Worm (Caenorhabditis elegans) whole organism, late embryonic: Measurements from ENCODE around the gene F53B3.5.
A peak's percentile ranks its signal among the peaks of the same experiment; 100 is the strongest.

Source experiments
- F13H6.1 ChIP-seq: sonication (generic microtip); optimal IDR thresholded peaks from 2 replicates; lab custom pipeline; 2016; ENCODE audit warnings: missing genetic modification characterization, missing compliant biosample characterization
- T23F11.4 ChIP-seq: fragments of 200-800 bp; sonication (Bioruptor generic); optimal IDR thresholded peaks from 2 replicates; lab custom pipeline; 2018; ENCODE audit warnings: mild to moderate bottlenecking, missing genetic modification characterization, missing compliant biosample characterization
- ahr-1 ChIP-seq: sonication (generic microtip); optimal IDR thresholded peaks from 2 replicates; lab custom pipeline; 2016; ENCODE audit warnings: missing genetic modification characterization, missing compliant biosample characterization
- ama-1 ChIP-seq: fragments of 150-350 bp; optimal IDR thresholded peaks from 2 replicates; lab custom pipeline; 2014
- ceh-19 ChIP-seq: fragments of 200-800 bp; sonication (Bioruptor generic); optimal IDR thresholded peaks from 2 replicates; lab custom pipeline; 2018; ENCODE audit warnings: mild to moderate bottlenecking, missing genetic modification characterization, missing compliant biosample characterization
- ceh-22 ChIP-seq: sonication (generic microtip); optimal IDR thresholded peaks from 2 replicates; lab custom pipeline; 2017; ENCODE audit warnings: missing biosample characterization, missing genetic modification characterization
- ceh-24 ChIP-seq: sonication (generic microtip); optimal IDR thresholded peaks from 2 replicates; lab custom pipeline; 2016; ENCODE audit warnings: mild to moderate bottlenecking, missing genetic modification characterization, missing compliant biosample characterization
- ceh-30 ChIP-seq: fragments of 150-350 bp; optimal IDR thresholded peaks from 2 replicates; lab custom pipeline; 2014; ENCODE audit warnings: missing biosample characterization, missing genetic modification characterization
- ceh-31 ChIP-seq: sonication (generic microtip); optimal IDR thresholded peaks from 2 replicates; lab custom pipeline; 2016; ENCODE audit warnings: missing genetic modification characterization, missing compliant biosample characterization
- ceh-34 ChIP-seq: sonication (generic microtip); optimal IDR thresholded peaks from 2 replicates; lab custom pipeline; 2016; ENCODE audit warnings: mild to moderate bottlenecking, missing genetic modification characterization, missing compliant biosample characterization
- ceh-45 ChIP-seq: fragments of 200-800 bp; sonication (Bioruptor generic); IDR thresholded peaks from 2 replicates; pipeline ENCODE4 v1.3.6; 2022; ENCODE audit warnings: missing genetic modification reagents, missing genetic modification characterization, missing compliant biosample characterization
- ceh-48 ChIP-seq: sonication (generic microtip); optimal IDR thresholded peaks from 2 replicates; lab custom pipeline; 2016; ENCODE audit warnings: missing genetic modification characterization, inconsistent platforms, missing compliant biosample characterization
- ceh-6 ChIP-seq: fragments of 200-800 bp; sonication (Bioruptor generic); optimal IDR thresholded peaks from 2 replicates; lab custom pipeline; 2018; ENCODE audit warnings: mild to moderate bottlenecking, missing genetic modification characterization, missing compliant biosample characterization
- dmd-4 ChIP-seq: sonication (generic microtip); optimal IDR thresholded peaks from 2 replicates; lab custom pipeline; 2016; ENCODE audit warnings: borderline replicate concordance, missing genetic modification characterization, missing compliant biosample characterization
- dve-1 ChIP-seq: sonication (generic microtip); optimal IDR thresholded peaks from 2 replicates; lab custom pipeline; 2017; ENCODE audit warnings: antibody characterized with exemption, mild to moderate bottlenecking, missing genetic modification characterization, missing compliant biosample characterization
- eyg-1 ChIP-seq: sonication (generic microtip); optimal IDR thresholded peaks from 2 replicates; lab custom pipeline; 2016; ENCODE audit warnings: missing genotype, missing genetic modification characterization, missing compliant biosample characterization
- fax-1 ChIP-seq: sonication (generic microtip); optimal IDR thresholded peaks from 2 replicates; lab custom pipeline; 2016; ENCODE audit warnings: missing genotype, missing genetic modification characterization, missing compliant biosample characterization
- hlh-15 ChIP-seq: sonication (generic microtip); optimal IDR thresholded peaks from 2 replicates; lab custom pipeline; 2016; ENCODE audit warnings: missing genetic modification characterization, missing compliant biosample characterization
- hlh-30 ChIP-seq: sonication (generic microtip); optimal IDR thresholded peaks from 2 replicates; lab custom pipeline; 2017; ENCODE audit warnings: antibody characterized with exemption, missing genetic modification characterization, missing compliant biosample characterization; ENCODE audit not compliant: insufficient read depth
- hlh-6 ChIP-seq: sonication (generic microtip); optimal IDR thresholded peaks from 2 replicates; lab custom pipeline; 2016; ENCODE audit warnings: missing genotype, missing genetic modification characterization, missing compliant biosample characterization
- hlh-8 ChIP-seq: sonication (generic microtip); optimal IDR thresholded peaks from 2 replicates; lab custom pipeline; 2016; ENCODE audit warnings: missing genotype, missing genetic modification characterization, missing compliant biosample characterization
- madf-2 ChIP-seq: sonication (generic microtip); optimal IDR thresholded peaks from 2 replicates; lab custom pipeline; 2017; ENCODE audit warnings: missing genetic modification characterization, missing compliant biosample characterization
- mec-3 ChIP-seq: sonication (generic microtip); optimal IDR thresholded peaks from 2 replicates; lab custom pipeline; 2016; ENCODE audit warnings: borderline replicate concordance, missing genetic modification characterization, missing compliant biosample characterization
- nfya-1 ChIP-seq: sonication (generic microtip); optimal IDR thresholded peaks from 2 replicates; lab custom pipeline; 2017; ENCODE audit warnings: missing genetic modification characterization, mild to moderate bottlenecking, missing compliant biosample characterization, antibody characterized with exemption, moderate library complexity
- npax-4 ChIP-seq: sonication (generic microtip); optimal IDR thresholded peaks from 2 replicates; lab custom pipeline; 2016; ENCODE audit warnings: missing genetic modification characterization, missing compliant biosample characterization
- pag-3 ChIP-seq: sonication (generic microtip); optimal IDR thresholded peaks from 2 replicates; lab custom pipeline; 2016; ENCODE audit warnings: missing compliant biosample characterization, missing genetic modification characterization, borderline replicate concordance
- pat-9 ChIP-seq: fragments of 200-800 bp; sonication (Bioruptor generic); optimal IDR thresholded peaks from 2 replicates; lab custom pipeline; 2018; ENCODE audit warnings: mild to moderate bottlenecking, missing genetic modification characterization, moderate library complexity, missing compliant biosample characterization
- pha-4 ChIP-seq: fragments of 150-350 bp; optimal IDR thresholded peaks from 2 replicates; lab custom pipeline; 2018; ENCODE audit warnings: missing biosample characterization, missing genetic modification reagents, missing genetic modification characterization
- pqm-1 ChIP-seq: sonication (generic microtip); optimal IDR thresholded peaks from 2 replicates; lab custom pipeline; 2016; ENCODE audit warnings: missing genetic modification characterization, missing compliant biosample characterization
- pros-1 ChIP-seq: fragments of 150-350 bp; optimal IDR thresholded peaks from 2 replicates; lab custom pipeline; 2014; ENCODE audit warnings: missing biosample characterization, missing genetic modification reagents, missing genetic modification characterization
- ref-2 ChIP-seq: sonication (generic microtip); optimal IDR thresholded peaks from 2 replicates; lab custom pipeline; 2016; ENCODE audit warnings: missing genetic modification characterization, missing compliant biosample characterization
- rnt-1 ChIP-seq: sonication (generic microtip); optimal IDR thresholded peaks from 2 replicates; lab custom pipeline; 2016; ENCODE audit warnings: missing genetic modification characterization, missing compliant biosample characterization
- sox-4 ChIP-seq: sonication (generic microtip); optimal IDR thresholded peaks from 2 replicates; lab custom pipeline; 2017; ENCODE audit warnings: mild to moderate bottlenecking, missing genetic modification characterization, inconsistent platforms, missing compliant biosample characterization
- syd-9 ChIP-seq: sonication (generic microtip); optimal IDR thresholded peaks from 2 replicates; lab custom pipeline; 2016; ENCODE audit warnings: mild to moderate bottlenecking, missing genetic modification characterization, moderate library complexity, missing compliant biosample characterization
- tbx-2 ChIP-seq: sonication (generic microtip); optimal IDR thresholded peaks from 2 replicates; lab custom pipeline; 2016; ENCODE audit warnings: missing genetic modification characterization, missing compliant biosample characterization
- unc-3 ChIP-seq, 2 experiments: fragments of 200-800 bp in 1 of 2; sonication (Bioruptor generic) in 1 of 2; sonication (generic microtip) in 1 of 2; conservative IDR thresholded peaks in 1 of 2; optimal IDR thresholded peaks in 1 of 2; 2 replicates each; pipeline versions ENCODE4 v1.3.6 to Lab custom; 2016 to 2022; ENCODE audit warnings: missing compliant biosample characterization in 2 of 2, missing genetic modification characterization in 2 of 2, missing genetic modification reagents in 1 of 2
- unc-42 ChIP-seq: sonication (generic microtip); optimal IDR thresholded peaks from 2 replicates; lab custom pipeline; 2016; ENCODE audit warnings: missing genotype, missing genetic modification characterization, missing compliant biosample characterization
- unc-55 ChIP-seq: sonication (generic microtip); optimal IDR thresholded peaks from 2 replicates; lab custom pipeline; 2017; ENCODE audit warnings: missing biosample characterization, missing genetic modification reagents, missing genetic modification characterization
- unc-86 ChIP-seq: sonication (generic microtip); optimal IDR thresholded peaks from 2 replicates; lab custom pipeline; 2016; ENCODE audit warnings: missing genetic modification characterization, missing compliant biosample characterization
- zip-5 ChIP-seq: sonication (generic microtip); optimal IDR thresholded peaks from 2 replicates; lab custom pipeline; 2016; ENCODE audit warnings: missing genetic modification characterization, missing compliant biosample characterization
- ztf-16 ChIP-seq: sonication (generic microtip); optimal IDR thresholded peaks from 2 replicates; lab custom pipeline; 2017; ENCODE audit warnings: missing genetic modification characterization, missing compliant biosample characterization

F53B3.5 gene

DNA sequence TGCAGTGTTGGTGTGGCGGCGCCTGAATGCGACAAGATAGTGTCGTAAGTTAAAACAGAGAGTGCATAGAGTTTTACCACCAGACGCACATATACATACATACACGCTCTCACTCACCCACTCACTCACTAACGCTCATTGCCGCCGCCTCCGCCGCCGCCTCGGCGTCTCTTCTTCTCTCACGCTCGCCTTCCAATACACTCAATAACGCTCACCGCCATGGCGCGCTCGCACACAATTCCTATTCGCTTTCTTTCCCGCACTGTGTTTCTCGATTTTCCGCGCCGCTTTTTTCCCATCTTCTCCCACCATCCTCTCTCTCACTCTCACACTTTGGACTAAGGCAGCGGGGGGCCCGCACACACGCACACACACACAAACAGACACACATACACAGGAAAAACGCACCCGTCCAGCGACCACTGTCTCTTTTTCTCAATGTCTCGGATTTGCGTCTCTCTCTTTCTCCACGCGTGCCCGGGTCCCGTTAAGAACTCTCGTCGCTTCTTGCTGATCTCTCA is 26.9 kb downstream of the F53B3.5 start, which contains the start of gene kin-29 (continued):
- peak; percentile 86 for TF ChIP-seq unc-55 (GFP tag; lab: Kevin White, UChicago)
- peak; percentile 29 for TF ChIP-seq unc-86 (tag; lab: Kevin White, UChicago)
- peak; percentile 46 for TF ChIP-seq hlh-30
- TF ChIP-seq ceh-48, result peak; percentile 13
- peak; percentile 50 for TF ChIP-seq mec-3 (tag; lab: Kevin White, UChicago)
- peak; percentile 68 for TF ChIP-seq dve-1
- TF ChIP-seq pqm-1 (tag; lab: Kevin White, UChicago), result peak; percentile 74
- no peak for TF ChIP-seq ceh-24
- peak; percentile 19 for TF ChIP-seq eyg-1 (tag; lab: Kevin White, UChicago)
- peak; percentile 3 for TF ChIP-seq npax-4 (tag; lab: Kevin White, UChicago)
- peak; percentile 80 for TF ChIP-seq ceh-19 (GFP tag; lab: Kevin White, UChicago)
- TF ChIP-seq F13H6.1 (tag; lab: Kevin White, UChicago), result peak; percentile 81
- no peak for TF ChIP-seq ama-1 (lab: Kevin White, UChicago)
- peak; percentile 96 for TF ChIP-seq ceh-34 (tag; lab: Kevin White, UChicago)
- TF ChIP-seq tbx-2, result peak; percentile 95
- peak; percentile 94 for TF ChIP-seq ceh-31 (tag; lab: Kevin White, UChicago)
- peak; percentile 68 for TF ChIP-seq syd-9 (tag; lab: Kevin White, UChicago)
- TF ChIP-seq rnt-1, result peak; percentile 91
- peak; percentile 68 for TF ChIP-seq sox-4 (tag; lab: Kevin White, UChicago)
- TF ChIP-seq ahr-1 (tag; lab: Kevin White, UChicago), result no peak
- TF ChIP-seq hlh-15, result no peak
- no peak for TF ChIP-seq ceh-30 (tag; lab: Kevin White, UChicago)
- no peak for TF ChIP-seq unc-3 (GFP tag; conservative IDR thresholded peaks at IDR 0.05; lab: Robert Waterston, UW)
- TF ChIP-seq unc-3 (tag; optimal IDR thresholded peaks at IDR 0.05; lab: Kevin White, UChicago), result peak; percentile 53
- no peak for TF ChIP-seq ceh-45 (GFP tag; lab: Robert Waterston, UW)
- TF ChIP-seq pros-1 (tag; lab: Kevin White, UChicago), result peak; percentile 85
- TF ChIP-seq zip-5 (tag; lab: Kevin White, UChicago), result peak; percentile 20
- TF ChIP-seq ceh-22 (tag; lab: Kevin White, UChicago), result no peak
- TF ChIP-seq dmd-4 (tag; lab: Kevin White, UChicago), result peak; percentile 65
- peak; percentile 68 for TF ChIP-seq fax-1 (tag; lab: Kevin White, UChicago)
- TF ChIP-seq hlh-6 (tag; lab: Kevin White, UChicago), result peak; percentile 78
- peak; percentile 22 for TF ChIP-seq T23F11.4 (GFP tag; lab: Kevin White, UChicago)
- peak; percentile 64 for TF ChIP-seq ztf-16
- peak; percentile 76 for TF ChIP-seq hlh-8
- peak; percentile 69 for TF ChIP-seq pag-3 (tag; lab: Kevin White, UChicago)
- TF ChIP-seq madf-2, result peak; percentile 57
- TF ChIP-seq nfya-1, result peak; percentile 89
- TF ChIP-seq ceh-6 (GFP tag; lab: Kevin White, UChicago), result peak; percentile 52
- no peak for TF ChIP-seq pha-4

- TF ChIP-seq rnt-1, result no peak
- no peak for TF ChIP-seq pat-9 (tag; lab: Kevin White, UChicago)
- no peak for TF ChIP-seq ceh-31 (tag; lab: Kevin White, UChicago)
- no peak for TF ChIP-seq ceh-19 (GFP tag; lab: Kevin White, UChicago)
- no peak for TF ChIP-seq hlh-6 (tag; lab: Kevin White, UChicago)
- no peak for TF ChIP-seq ref-2
- no peak for TF ChIP-seq npax-4 (tag; lab: Kevin White, UChicago)
- TF ChIP-seq unc-3 (GFP tag; conservative IDR thresholded peaks at IDR 0.05; lab: Robert Waterston, UW), result no peak
- TF ChIP-seq unc-3 (tag; optimal IDR thresholded peaks at IDR 0.05; lab: Kevin White, UChicago), result no peak
- no peak for TF ChIP-seq unc-42 (tag; lab: Kevin White, UChicago)
Observed at ce11 chrX:2843508-2843907, 35.9 kb downstream of the F53B3.5 start.
